Worm (Caenorhabditis elegans): ENCODE results near the gene C06B3.16.

The C06B3.16 gene

DNA sequence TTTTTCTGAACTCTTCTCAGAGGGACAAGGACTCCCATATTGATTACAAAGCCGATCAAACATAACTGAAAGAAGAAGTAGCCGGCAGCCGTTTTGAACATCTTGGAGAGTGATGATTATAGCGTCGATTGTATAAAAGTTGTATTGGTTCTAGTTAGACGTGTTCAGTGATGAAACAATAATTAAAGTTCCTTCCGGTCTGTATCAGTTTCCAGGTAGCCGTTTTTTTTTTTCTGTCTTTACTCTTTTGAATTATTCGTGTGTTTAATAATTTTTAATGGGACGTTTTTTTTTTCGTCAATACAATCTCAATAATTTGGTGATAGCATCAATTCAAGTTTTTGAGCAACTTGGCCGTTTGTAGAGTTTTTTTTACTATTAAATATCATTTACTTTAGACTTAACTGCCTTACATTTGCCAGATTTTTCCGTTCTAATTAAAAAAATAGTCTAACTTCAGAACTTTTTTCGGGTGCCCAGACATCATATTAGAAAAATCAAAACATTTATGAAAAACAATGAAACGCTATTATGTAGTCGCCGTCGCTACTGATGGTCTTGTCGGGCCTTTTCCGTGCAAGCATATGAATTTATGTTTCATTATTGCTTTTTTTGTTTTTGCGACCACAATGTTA is 15.2 kb downstream of the C06B3.16 start, which contains the start of the genes srx-10 and clec-226:
Gene srx-10, minus strand, starts transcription at position 101 of the 635 bp plus-strand sequence.
Gene clec-226, plus strand, starts transcription at position 585 of the 635 bp plus-strand sequence.
- TF ChIP-seq fkh-3 (tag; optimal IDR thresholded peaks at IDR 0.05): no peak
- TF ChIP-seq snpc-1.1 (tag; optimal IDR thresholded peaks at IDR 0.05; ENCODE audit: insufficient read depth): no peak
- no peak for TF ChIP-seq let-607 (tag; optimal IDR thresholded peaks at IDR 0.05)
- TF ChIP-seq F49E8.2 (tag; optimal IDR thresholded peaks at IDR 0.05; ENCODE audit: insufficient read depth): no peak
- no peak for TF ChIP-seq ztf-28 (GFP tag; IDR thresholded peaks at IDR 0.05)
- TF ChIP-seq zim-3 (tag; optimal IDR thresholded peaks at IDR 0.05): no peak

DNA sequence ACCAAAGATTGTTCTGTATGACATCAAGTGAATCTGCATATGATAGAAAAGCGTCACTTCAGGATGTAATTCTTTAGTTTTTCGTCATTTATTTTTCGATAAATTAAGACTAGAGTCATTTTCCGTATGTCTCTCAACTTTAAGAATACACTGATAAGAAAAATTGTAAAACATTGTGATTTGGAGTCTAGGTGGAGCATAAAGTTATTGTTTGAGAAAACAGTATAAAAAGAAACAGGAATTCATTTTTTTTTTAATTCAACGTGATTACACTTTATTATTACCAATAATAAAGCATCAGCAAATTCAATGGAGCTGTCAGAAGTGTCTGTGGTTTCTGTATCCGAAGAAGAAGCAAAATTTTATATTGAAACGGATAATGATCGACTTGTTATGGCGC is 17.7 kb downstream of the C06B3.16 start, which contains the start of gene R10D12.6:
Gene R10D12.6, plus strand, starts transcription at position 301 of the 400 bp plus-strand sequence.
- TF ChIP-seq lsy-27 (tag; optimal IDR thresholded peaks at IDR 0.05; ENCODE audit: borderline replicate concordance, insufficient read depth) (no peak), akir-1 (GFP tag; optimal IDR thresholded peaks at IDR 0.05) (no peak)

DNA sequence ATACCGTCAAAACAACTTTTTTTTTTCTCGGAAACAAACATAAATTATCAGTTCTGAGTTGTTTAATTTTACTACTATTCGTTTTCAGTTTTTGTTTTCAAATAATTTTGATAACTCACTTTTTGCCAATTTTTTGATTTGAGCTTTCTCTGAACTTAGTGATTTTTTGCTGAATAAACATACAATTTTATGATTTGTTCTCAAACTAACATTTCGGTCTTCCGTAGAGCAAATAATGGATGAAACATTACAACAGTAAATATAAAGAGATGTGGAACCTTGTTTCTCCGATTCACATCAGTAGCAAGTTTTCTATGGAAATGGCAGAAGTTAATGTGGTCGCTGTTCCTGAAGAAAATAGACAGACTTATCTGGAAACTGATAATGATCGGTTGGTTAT is 18.4 kb downstream of the C06B3.16 start, which contains the start of gene R10D12.7:
Gene R10D12.7, plus strand, starts transcription at position 301 of the 400 bp plus-strand sequence.
- TF ChIP-seq T26A5.8 (tag; optimal IDR thresholded peaks at IDR 0.05) (no peak), bed-1 (GFP tag; IDR thresholded peaks at IDR 0.05) (no peak), F22D6.2 (tag; optimal IDR thresholded peaks at IDR 0.05) (no peak)

DNA sequence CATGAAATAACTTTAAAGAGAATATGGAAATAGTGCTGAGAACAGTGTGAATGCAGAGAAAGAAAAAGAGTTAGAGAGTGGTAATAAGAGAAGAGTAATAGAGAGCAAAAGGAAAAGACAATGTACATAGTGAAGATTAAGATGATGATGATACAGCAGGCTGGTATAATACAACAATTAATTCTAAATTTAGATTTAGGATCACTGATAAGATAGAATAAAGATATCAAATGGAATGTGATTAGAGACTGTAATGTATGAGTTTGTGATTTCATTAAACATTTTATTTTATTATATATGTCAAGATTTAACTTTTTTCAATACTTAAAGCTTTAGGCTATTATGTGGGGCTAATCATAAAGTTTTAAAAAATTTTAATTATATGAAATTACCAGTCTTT is 21.9 kb downstream of the C06B3.16 start, which contains the start of gene R10D12.8:
Gene R10D12.8, minus strand, starts transcription at position 101 of the 400 bp plus-strand sequence.
- no peak for TF ChIP-seq egrh-3 (GFP tag; IDR thresholded peaks at IDR 0.05)
- no peak for TF ChIP-seq ceh-40 (GFP tag; IDR thresholded peaks at IDR 0.05)
- no peak for TF ChIP-seq repo-1 (tag; optimal IDR thresholded peaks at IDR 0.05)
- TF ChIP-seq T26A5.8 (tag; optimal IDR thresholded peaks at IDR 0.05): no peak
- no peak for TF ChIP-seq madf-6 (GFP tag; IDR thresholded peaks at IDR 0.05)
- no peak for TF ChIP-seq nhr-179 (tag; optimal IDR thresholded peaks at IDR 0.05)
- TF ChIP-seq hlh-26 (GFP tag; conservative IDR thresholded peaks at IDR 0.05): no peak
- no peak for TF ChIP-seq somi-1 (GFP tag; optimal IDR thresholded peaks at IDR 0.05)
- no peak for TF ChIP-seq hrde-1 (tag; optimal IDR thresholded peaks at IDR 0.05; ENCODE audit: borderline replicate concordance)
- no peak for TF ChIP-seq bed-2 (GFP tag; IDR thresholded peaks at IDR 0.05)
- TF ChIP-seq nhr-120 (GFP tag; IDR thresholded peaks at IDR 0.05): no peak

DNA sequence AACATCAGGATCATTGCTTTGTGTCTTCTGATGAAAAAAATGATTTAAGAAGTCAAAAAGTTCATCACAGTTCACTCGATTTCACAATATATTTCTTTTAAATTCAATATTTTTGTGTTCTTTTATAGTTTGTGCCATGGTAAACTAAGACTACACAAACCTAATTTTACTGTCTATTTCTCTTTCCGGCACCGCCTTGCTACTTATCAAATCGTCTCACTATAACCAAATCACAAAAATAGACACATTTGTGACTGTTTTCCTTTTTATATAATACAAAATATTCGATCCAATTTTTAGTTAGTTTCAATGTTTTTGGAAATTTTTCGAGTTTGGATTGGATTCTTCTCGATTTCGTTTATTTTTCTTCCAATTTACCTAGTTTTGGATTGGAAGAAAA is 22.7 kb downstream of the C06B3.16 start, which contains the start of gene swt-6:
Gene swt-6, plus strand, starts transcription at position 301 of the 400 bp plus-strand sequence.
- TF ChIP-seq efl-1 (GFP tag; optimal IDR thresholded peaks at IDR 0.05): no peak
- no peak for TF ChIP-seq ets-4 (GFP tag; optimal IDR thresholded peaks at IDR 0.05)
- TF ChIP-seq snpc-4 (GFP tag; optimal IDR thresholded peaks at IDR 0.05): no peak
- no peak for TF ChIP-seq snpc-4 (tag; optimal IDR thresholded peaks at IDR 0.05)
- no peak for TF ChIP-seq ztf-6 (GFP tag; IDR thresholded peaks at IDR 0.05)
- no peak for TF ChIP-seq ztf-18 (tag; optimal IDR thresholded peaks at IDR 0.05)
- TF ChIP-seq cebp-1 (GFP tag; IDR thresholded peaks at IDR 0.05): no peak
- TF ChIP-seq cebp-1 (tag; optimal IDR thresholded peaks at IDR 0.05): no peak
- no peak for TF ChIP-seq F33H1.4 (GFP tag; IDR thresholded peaks at IDR 0.05)
- TF ChIP-seq ztf-26 (tag; optimal IDR thresholded peaks at IDR 0.05): no peak
- no peak for TF ChIP-seq snpc-1.3 (tag; optimal IDR thresholded peaks at IDR 0.05; ENCODE audit: insufficient read depth)
- TF ChIP-seq tbx-9 (tag; optimal IDR thresholded peaks at IDR 0.05; ENCODE audit: borderline replicate concordance): no peak
- no peak for TF ChIP-seq athp-1 (tag; optimal IDR thresholded peaks at IDR 0.05)
- TF ChIP-seq akir-1 (GFP tag; optimal IDR thresholded peaks at IDR 0.05): no peak
- no peak for TF ChIP-seq let-607 (tag; optimal IDR thresholded peaks at IDR 0.05)
- TF ChIP-seq atf-7 (tag; optimal IDR thresholded peaks at IDR 0.05): no peak
